Fruit fly (Drosophila melanogaster) whole organism, embryonic: ENCODE results near the gene CG6277.

ENCODE experiments used
- CG10274 ChIP-seq: fragments of 200-800 bp; sonication (Bioruptor generic); optimal IDR thresholded peaks from 3 replicates; lab custom pipeline; 2017; ENCODE audit warnings: missing biosample characterization, mild to moderate bottlenecking, missing genetic modification characterization
- CG10959 ChIP-seq: fragments of 200-800 bp; sonication (Bioruptor generic); IDR thresholded peaks from 2 replicates; pipeline ENCODE4 v1.3.6; 2022; ENCODE audit warnings: missing biosample characterization, missing genetic modification characterization
- CG11093 ChIP-seq: fragments of 200-800 bp; sonication (Bioruptor generic); IDR thresholded peaks from 3 replicates; pipeline ENCODE4 v1.3.6; 2022; ENCODE audit warnings: missing biosample characterization, missing genetic modification characterization
- CG11696 ChIP-seq: fragments of 200-800 bp; sonication (Bioruptor generic); IDR thresholded peaks from 2 replicates; pipeline ENCODE4 v1.3.6; 2022; ENCODE audit warnings: missing biosample characterization, missing genetic modification characterization
- CG1603 ChIP-seq: fragments of 200-800 bp; sonication (Bioruptor generic); optimal IDR thresholded peaks from 2 replicates; lab custom pipeline; 2019; ENCODE audit warnings: missing biosample characterization, mild to moderate bottlenecking, missing genetic modification characterization, moderate library complexity
- CG17328 ChIP-seq: fragments of 200-800 bp; sonication (Bioruptor generic); IDR thresholded peaks from 2 replicates; pipeline ENCODE4 v1.3.6; 2022; ENCODE audit warnings: missing biosample characterization, missing genetic modification characterization
- CG17385 ChIP-seq: fragments of 200-800 bp; sonication (Bioruptor generic); optimal IDR thresholded peaks from 3 replicates; lab custom pipeline; 2018; ENCODE audit warnings: missing biosample characterization, mild to moderate bottlenecking, missing genetic modification characterization
- CG17912 ChIP-seq: fragments of 200-800 bp; sonication (Bioruptor generic); optimal IDR thresholded peaks from 2 replicates; lab custom pipeline; 2018; ENCODE audit warnings: missing biosample characterization, mild to moderate bottlenecking, missing genetic modification characterization
- CG18599 ChIP-seq: fragments of 200-800 bp; sonication (Bioruptor generic); optimal IDR thresholded peaks from 3 replicates; lab custom pipeline; 2017; ENCODE audit warnings: missing biosample characterization, missing genetic modification characterization, mild to moderate bottlenecking, moderate library complexity, missing genetic modification reagents
- CG18764 ChIP-seq: fragments of 200-800 bp; sonication (Bioruptor generic); optimal IDR thresholded peaks from 3 replicates; lab custom pipeline; 2016; ENCODE audit warnings: missing biosample characterization, missing genetic modification characterization
- CG2120 ChIP-seq: fragments of 200-800 bp; sonication (Bioruptor generic); optimal IDR thresholded peaks from 3 replicates; lab custom pipeline; 2016; ENCODE audit warnings: missing biosample characterization, missing genetic modification characterization
- CG32772 ChIP-seq: fragments of 200-800 bp; sonication (Bioruptor generic); IDR thresholded peaks from 2 replicates; pipeline ENCODE4 v1.3.6; 2022; ENCODE audit warnings: missing biosample characterization, missing genetic modification characterization
- CG5953 ChIP-seq: fragments of 200-800 bp; sonication (Bioruptor generic); IDR thresholded peaks from 2 replicates; pipeline ENCODE4 v1.3.6; 2022; ENCODE audit warnings: missing biosample characterization, missing genetic modification characterization
- CG7357 ChIP-seq: fragments of 200-800 bp; sonication (Bioruptor generic); IDR thresholded peaks from 3 replicates; pipeline ENCODE4 v1.3.6; 2022; ENCODE audit warnings: missing biosample characterization, missing genetic modification characterization
- CG7928 ChIP-seq: fragments of 200-800 bp; sonication (Bioruptor generic); optimal IDR thresholded peaks from 2 replicates; lab custom pipeline; 2017; ENCODE audit warnings: missing biosample characterization, mild to moderate bottlenecking, missing genetic modification characterization
- CG8290 ChIP-seq, 3 experiments: fragments of 200-800 bp; sonication (Bioruptor generic); optimal IDR thresholded peaks; 2 replicates each; lab custom pipeline; 2016 to 2019; ENCODE audit warnings: missing biosample characterization in 3 of 3, missing genetic modification characterization in 3 of 3, mild to moderate bottlenecking in 2 of 3, moderate library complexity in 1 of 3
- CG9932 ChIP-seq: fragments of 200-800 bp; sonication (Bioruptor generic); IDR thresholded peaks from 2 replicates; pipeline ENCODE4 v1.3.6; 2022; ENCODE audit warnings: missing biosample characterization, missing genetic modification characterization
- CoRest ChIP-seq: fragments of 200-800 bp; sonication (Bioruptor generic); optimal IDR thresholded peaks from 3 replicates; lab custom pipeline; 2018; ENCODE audit warnings: missing biosample characterization, mild to moderate bottlenecking, missing genetic modification characterization, moderate library complexity
- D ChIP-seq, 2 experiments: fragments of 200-800 bp in 1 of 2; fragments of >200 bp in 1 of 2; sonication (Bioruptor generic) in 1 of 2; optimal IDR thresholded peaks; 2 replicates in 1 of 2; 3 replicates in 1 of 2; lab custom pipeline; 2017; ENCODE audit warnings: mild to moderate bottlenecking in 1 of 2, missing biosample characterization in 1 of 2, missing genetic modification characterization in 1 of 2, missing genetic modification reagents in 1 of 2
- D19B ChIP-seq: fragments of 200-800 bp; sonication (Bioruptor generic); optimal IDR thresholded peaks from 2 replicates; lab custom pipeline; 2017; ENCODE audit warnings: missing biosample characterization, mild to moderate bottlenecking, missing genetic modification characterization
- Dip3 ChIP-seq: fragments of 200-800 bp; sonication (Bioruptor generic); optimal IDR thresholded peaks from 3 replicates; lab custom pipeline; 2016; ENCODE audit warnings: missing biosample characterization, missing genetic modification characterization
- Eip74EF ChIP-seq, 2 experiments: fragments of 200-800 bp in 1 of 2; fragments of >200 bp in 1 of 2; sonication (Bioruptor generic) in 1 of 2; optimal IDR thresholded peaks; 2 replicates each; lab custom pipeline; 2017 to 2019; ENCODE audit warnings: missing biosample characterization in 2 of 2, missing genetic modification characterization in 2 of 2, mild to moderate bottlenecking in 1 of 2, moderate library complexity in 1 of 2
- Fer1 ChIP-seq: fragments of 200-800 bp; sonication (Bioruptor generic); optimal IDR thresholded peaks from 2 replicates; lab custom pipeline; 2017; ENCODE audit warnings: missing biosample characterization, mild to moderate bottlenecking, missing genetic modification characterization
- Fer3 ChIP-seq: fragments of 200-800 bp; sonication (Bioruptor generic); optimal IDR thresholded peaks from 2 replicates; lab custom pipeline; 2018; ENCODE audit warnings: missing biosample characterization, mild to moderate bottlenecking, missing genetic modification characterization, moderate library complexity
- Gsc ChIP-seq: fragments of 200-800 bp; sonication (Bioruptor generic); IDR thresholded peaks from 2 replicates; pipeline ENCODE4 v1.3.6; 2022; ENCODE audit warnings: missing biosample characterization, missing genetic modification characterization
- Nf-YC ChIP-seq: fragments of 200-800 bp; optimal IDR thresholded peaks from 3 replicates; lab custom pipeline; 2019; ENCODE audit warnings: missing biosample characterization, mild to moderate bottlenecking, missing genetic modification characterization, moderate library complexity
- NfI ChIP-seq: fragments of 200-800 bp; sonication (Bioruptor generic); optimal IDR thresholded peaks from 3 replicates; lab custom pipeline; 2018; ENCODE audit warnings: missing biosample characterization, mild to moderate bottlenecking, missing genetic modification characterization, moderate library complexity
- Oli ChIP-seq: fragments of 200-800 bp; sonication (Bioruptor generic); optimal IDR thresholded peaks from 2 replicates; lab custom pipeline; 2018; ENCODE audit warnings: missing biosample characterization, mild to moderate bottlenecking, missing genetic modification characterization, moderate library complexity
- Poxn ChIP-seq: fragments of 200-800 bp; sonication (Bioruptor generic); IDR thresholded peaks from 2 replicates; pipeline ENCODE4 v1.3.6; 2022; ENCODE audit warnings: missing biosample characterization, missing genetic modification characterization
- Usf ChIP-seq: fragments of 200-800 bp; sonication (Bioruptor generic); optimal IDR thresholded peaks from 2 replicates; lab custom pipeline; 2017; ENCODE audit warnings: missing genotype, missing biosample characterization, missing genetic modification characterization
- al ChIP-seq: fragments of 200-800 bp; sonication (Bioruptor generic); IDR thresholded peaks from 2 replicates; pipeline ENCODE4 v1.3.6; 2022; ENCODE audit warnings: missing biosample characterization, missing genetic modification characterization
- cg ChIP-seq: fragments of 200-800 bp; sonication (Bioruptor generic); optimal IDR thresholded peaks from 3 replicates; lab custom pipeline; 2019; ENCODE audit warnings: missing biosample characterization, mild to moderate bottlenecking, missing genetic modification characterization, moderate library complexity
- chn ChIP-seq: fragments of 200-800 bp; sonication (Bioruptor generic); optimal IDR thresholded peaks from 2 replicates; lab custom pipeline; 2016; ENCODE audit warnings: missing biosample characterization, missing genetic modification characterization
- cwo ChIP-seq: fragments of 200-800 bp; sonication (Bioruptor generic); optimal IDR thresholded peaks from 3 replicates; lab custom pipeline; 2017; ENCODE audit warnings: missing biosample characterization, missing genetic modification characterization, mild to moderate bottlenecking, moderate library complexity, missing genetic modification reagents
- dati ChIP-seq: fragments of 200-800 bp; sonication (Bioruptor generic); IDR thresholded peaks from 2 replicates; pipeline ENCODE4 v1.3.6; 2022; ENCODE audit warnings: missing biosample characterization, missing genetic modification characterization
- dpn ChIP-seq, 2 experiments: fragments of 200-800 bp; sonication (Bioruptor generic); optimal IDR thresholded peaks; 3 replicates each; lab custom pipeline; 2016; ENCODE audit warnings: missing biosample characterization in 2 of 2, missing genetic modification characterization in 2 of 2
- gcm2 ChIP-seq: fragments of 200-800 bp; sonication (Bioruptor generic); optimal IDR thresholded peaks from 2 replicates; lab custom pipeline; 2016; ENCODE audit warnings: missing biosample characterization, missing genetic modification characterization
- gem ChIP-seq: fragments of 200-800 bp; sonication (Bioruptor generic); optimal IDR thresholded peaks from 2 replicates; lab custom pipeline; 2019; ENCODE audit warnings: missing biosample characterization, mild to moderate bottlenecking, missing genetic modification characterization, moderate library complexity
- grn ChIP-seq: fragments of 200-800 bp; sonication (Bioruptor generic); optimal IDR thresholded peaks from 3 replicates; lab custom pipeline; 2017; ENCODE audit warnings: missing biosample characterization, missing genetic modification characterization
- gro ChIP-seq: fragments of 200-800 bp; sonication (Bioruptor generic); optimal IDR thresholded peaks from 2 replicates; lab custom pipeline; 2016; ENCODE audit warnings: missing biosample characterization, missing genetic modification characterization
- ind ChIP-seq: fragments of 200-800 bp; sonication (Bioruptor generic); optimal IDR thresholded peaks from 3 replicates; lab custom pipeline; 2016; ENCODE audit warnings: missing biosample characterization, missing genetic modification characterization
- insv ChIP-seq, 2 experiments: fragments of 200-800 bp; sonication (Bioruptor generic); optimal IDR thresholded peaks; 3 replicates each; lab custom pipeline; 2016 to 2018; ENCODE audit warnings: missing biosample characterization in 2 of 2, missing genetic modification characterization in 2 of 2
- inv ChIP-seq: fragments of 200-800 bp; sonication (Bioruptor generic); IDR thresholded peaks from 2 replicates; pipeline ENCODE4 v1.3.6; 2022; ENCODE audit warnings: missing biosample characterization, missing genetic modification characterization; ENCODE audit not compliant: partially characterized antibody
- ken ChIP-seq: fragments of 200-800 bp; sonication (Bioruptor generic); IDR thresholded peaks from 3 replicates; pipeline ENCODE4 v1.3.6; 2022; ENCODE audit warnings: missing biosample characterization, missing genetic modification characterization
- psq ChIP-seq: fragments of 200-800 bp; sonication (Bioruptor generic); optimal IDR thresholded peaks from 2 replicates; lab custom pipeline; 2017; ENCODE audit warnings: missing biosample characterization, missing genetic modification characterization
- pum ChIP-seq: fragments of 200-800 bp; sonication (Bioruptor generic); optimal IDR thresholded peaks from 2 replicates; lab custom pipeline; 2016; ENCODE audit warnings: missing biosample characterization, missing genetic modification characterization
- ranshi ChIP-seq: fragments of 200-800 bp; sonication (Bioruptor generic); IDR thresholded peaks from 2 replicates; pipeline ENCODE4 v1.3.6; 2022; ENCODE audit warnings: missing biosample characterization, missing genetic modification characterization
- sima ChIP-seq: fragments of 200-800 bp; sonication (Bioruptor generic); optimal IDR thresholded peaks from 2 replicates; lab custom pipeline; 2016; ENCODE audit warnings: missing biosample characterization, missing genetic modification characterization
- zen ChIP-seq: fragments of 200-800 bp; sonication (Bioruptor generic); optimal IDR thresholded peaks from 3 replicates; lab custom pipeline; 2018; ENCODE audit warnings: missing biosample characterization, mild to moderate bottlenecking, missing genetic modification characterization, moderate library complexity
- zfh2 ChIP-seq: fragments of 200-800 bp; sonication (Bioruptor generic); optimal IDR thresholded peaks from 2 replicates; lab custom pipeline; 2016; ENCODE audit warnings: missing biosample characterization, missing genetic modification characterization

The CG6277 gene

DNA sequence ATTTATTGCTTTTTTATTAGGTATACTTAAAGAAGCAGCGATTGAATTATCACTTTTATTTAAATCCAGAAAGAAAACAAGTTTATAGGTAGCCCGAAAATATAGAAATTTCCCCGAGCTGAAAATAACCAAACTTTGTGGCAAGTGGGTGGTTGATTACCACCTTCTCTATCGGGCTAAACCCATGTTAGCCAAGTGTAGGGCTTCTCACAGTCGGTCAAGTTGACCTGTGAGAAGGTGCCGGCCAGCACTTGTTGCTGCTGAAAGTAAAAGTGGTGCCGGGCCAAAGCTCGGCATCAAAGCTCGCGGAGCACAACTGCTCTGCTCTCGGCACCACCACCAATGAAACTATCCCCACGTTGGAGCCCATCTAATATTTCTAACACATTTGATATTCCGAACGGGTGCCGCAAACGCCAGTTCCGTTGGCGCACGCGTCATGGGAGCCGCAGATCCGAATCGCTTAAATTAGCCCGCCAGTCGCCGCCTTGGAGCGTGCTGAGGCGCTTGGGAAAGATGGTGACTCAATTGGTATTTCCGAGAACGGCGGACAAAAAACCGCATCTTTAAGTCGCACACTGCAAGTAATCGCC, 48.0 kb upstream of the CG6277 start (continued):
- TF ChIP-seq CG5953 (GFP tag; lab: Robert Waterston, UW) (no peak), zen (tag; lab: Kevin White, UChicago) (no peak), CG9932 (GFP tag; lab: Robert Waterston, UW) (no peak), CG17385 (GFP tag; lab: Kevin White, UChicago) (peak; percentile 1), CG8290 (GFP tag; optimal IDR thresholded peaks at IDR 0.05; lab: Kevin White, UChicago) (no peak), CG8290 (tag; optimal IDR thresholded peaks at IDR 0.05; lab: Kevin White, UChicago) (peak in 1 of 2 experiments; percentile 17), grn (GFP tag; lab: Kevin White, UChicago) (peak; percentile 14), Eip74EF (GFP tag; optimal IDR thresholded peaks at IDR 0.05; lab: Kevin White, UChicago) (no peak), Poxn (GFP tag; lab: Robert Waterston, UW) (no peak), psq (GFP tag; lab: Kevin White, UChicago) (no peak), Fer1 (GFP tag; lab: Kevin White, UChicago) (no peak), sima (no peak), Usf (GFP tag; lab: Kevin White, UChicago) (no peak), cwo (no peak), CG10274 (GFP tag; lab: Kevin White, UChicago) (peak; percentile 96), dpn (GFP tag; optimal IDR thresholded peaks at IDR 0.05; lab: Kevin White, UChicago) (peak in 1 of 2 experiments; percentile 19), D (optimal IDR thresholded peaks at IDR 0.05; lab: Kevin White, UChicago) (no peak), D (GFP tag; optimal IDR thresholded peaks at IDR 0.05; lab: Kevin White, UChicago) (no peak), CG17912 (GFP tag; lab: Kevin White, UChicago) (no peak), Oli (tag; lab: Kevin White, UChicago) (peak; percentile 31), Nf-YC (tag; lab: Kevin White, UChicago) (no peak), ken (GFP tag; lab: Robert Waterston, UW) (no peak), chn (GFP tag; lab: Kevin White, UChicago) (no peak), cg (GFP tag; lab: Kevin White, UChicago) (peak; percentile 29), NfI (GFP tag; lab: Kevin White, UChicago) (peak; percentile 1), al (no peak), inv (GFP tag; lab: Robert Waterston, UW) (no peak), CG2120 (GFP tag; lab: Kevin White, UChicago) (peak; percentile 7), ranshi (GFP tag; lab: Robert Waterston, UW) (0 out of 2 replicates have a peak, but pooled peaks have one; percentile 28), D19B (GFP tag; lab: Kevin White, UChicago) (no peak), CG7357 (GFP tag; lab: Robert Waterston, UW) (peak; percentile 49; the same call in 2 of the 3 replicates), dati (GFP tag; lab: Robert Waterston, UW) (no peak), pum (GFP tag; lab: Kevin White, UChicago) (no peak), CG11093 (GFP tag; lab: Robert Waterston, UW) (no peak), CG18599 (no peak), CG17328 (GFP tag; lab: Robert Waterston, UW) (no peak), gem (tag; lab: Kevin White, UChicago) (peak; percentile 14), CG1603 (tag; lab: Kevin White, UChicago) (no peak), CG32772 (no peak), ind (GFP tag; lab: Kevin White, UChicago) (peak; percentile 20), Fer3 (tag; lab: Kevin White, UChicago) (peak; percentile 1), CG11696 (GFP tag; lab: Robert Waterston, UW) (no peak), Dip3 (GFP tag; lab: Kevin White, UChicago) (no peak), gro (GFP tag; lab: Kevin White, UChicago) (no peak), insv (GFP tag; optimal IDR thresholded peaks at IDR 0.05; lab: Kevin White, UChicago) (no peak), gcm2 (GFP tag; lab: Kevin White, UChicago) (no peak), CG18764 (GFP tag; lab: Kevin White, UChicago) (no peak), CoRest (no peak), zfh2 (GFP tag; lab: Kevin White, UChicago) (peak; percentile 9), Gsc (GFP tag; lab: Robert Waterston, UW) (no peak), CG10959 (GFP tag; lab: Robert Waterston, UW) (no peak), CG7928 (no peak)
